Fruit fly (Drosophila melanogaster): Measurements from ENCODE around the gene RecQ4.

RecQ4 gene

dm6 chr3L:8137448-8137906 is 38.3 kb downstream of the RecQ4 start, which contains the start of the genes Setx and mus301 (continued):
- TF ChIP-seq CG7786 (GFP tag; optimal IDR thresholded peaks at IDR 0.05), result peak; percentile 83
- TF ChIP-seq D (optimal IDR thresholded peaks at IDR 0.05), result no peak
- TF ChIP-seq D (GFP tag; optimal IDR thresholded peaks at IDR 0.05), result no peak
- TF ChIP-seq CG1024 (GFP tag; IDR thresholded peaks at IDR 0.05), result peak; percentile 24; the same call in 1 of the 2 replicates
- peak; percentile 67 for TF ChIP-seq CG11247 (GFP tag; IDR thresholded peaks at IDR 0.05)
- TF ChIP-seq CG9437 (GFP tag; optimal IDR thresholded peaks at IDR 0.05), result peak; percentile 87
- peak; percentile 88 for TF ChIP-seq HmgZ (tag; optimal IDR thresholded peaks at IDR 0.05)
- peak; percentile 86 for TF ChIP-seq CG12155 (GFP tag; optimal IDR thresholded peaks at IDR 0.05)
- 0 out of 4 replicates have a peak, but pooled peaks have one; percentile 37 for TF ChIP-seq Dll (GFP tag; IDR thresholded peaks at IDR 0.05; ENCODE audit: partially characterized antibody)
- peak; percentile 60 for TF ChIP-seq CG13296 (GFP tag; optimal IDR thresholded peaks at IDR 0.05)
- no peak for TF ChIP-seq Doc3 (GFP tag; IDR thresholded peaks at IDR 0.05; ENCODE audit: partially characterized antibody)
- peak; percentile 87 for TF ChIP-seq CG11456 (GFP tag; IDR thresholded peaks at IDR 0.05)
- peak; percentile 86 for TF ChIP-seq CG15514 (GFP tag; optimal IDR thresholded peaks at IDR 0.05)
- TF ChIP-seq dan (GFP tag; IDR thresholded peaks at IDR 0.05), result no peak; the same call in 1 of the 2 replicates
- peak; percentile 91 for TF ChIP-seq Max (GFP tag; optimal IDR thresholded peaks at IDR 0.05)
- TF ChIP-seq CG10654 (GFP tag; optimal IDR thresholded peaks at IDR 0.05), result peak; percentile 80
- no peak for TF ChIP-seq CG17612 (GFP tag; IDR thresholded peaks at IDR 0.05)
- TF ChIP-seq Dip2 (GFP tag; IDR thresholded peaks at IDR 0.05), result no peak
- no peak for TF ChIP-seq CG18599 (GFP tag; optimal IDR thresholded peaks at IDR 0.05)
- TF ChIP-seq CG14710 (tag; optimal IDR thresholded peaks at IDR 0.05), result peak; percentile 91
- peak; percentile 77 for TF ChIP-seq Meics (GFP tag; optimal IDR thresholded peaks at IDR 0.05)
- peak; percentile 58 for TF ChIP-seq repo (GFP tag; optimal IDR thresholded peaks at IDR 0.05)
- peak; percentile 43; the same call in 1 of the 3 replicates for TF ChIP-seq Mrtf (GFP tag; IDR thresholded peaks at IDR 0.05)
- TF ChIP-seq CG10959 (GFP tag; IDR thresholded peaks at IDR 0.05), result peak; percentile 48; the same call in 1 of the 2 replicates
- TF ChIP-seq cato (GFP tag; optimal IDR thresholded peaks at IDR 0.05; ENCODE audit: borderline replicate concordance), result peak; percentile 75
- TF ChIP-seq zen (tag; optimal IDR thresholded peaks at IDR 0.05), result peak; percentile 88
- no peak for TF ChIP-seq CG5180 (GFP tag; optimal IDR thresholded peaks at IDR 0.05)
- TF ChIP-seq cwo (GFP tag; optimal IDR thresholded peaks at IDR 0.05), result peak; percentile 46
- peak; percentile 72 for TF ChIP-seq dysf (GFP tag; IDR thresholded peaks at IDR 0.05)
- TF ChIP-seq oc (tag; optimal IDR thresholded peaks at IDR 0.05), result no peak
- no peak for TF ChIP-seq h (optimal IDR thresholded peaks at IDR 0.05)
- peak; percentile 77 for TF ChIP-seq az2 (GFP tag; optimal IDR thresholded peaks at IDR 0.05)
- peak; percentile 78 for TF ChIP-seq sisA (GFP tag; IDR thresholded peaks at IDR 0.05)
- TF ChIP-seq z (GFP tag; IDR thresholded peaks at IDR 0.05), result no peak
- peak; percentile 52 for TF ChIP-seq Fer2 (tag; optimal IDR thresholded peaks at IDR 0.05)
- TF ChIP-seq Fer3 (tag; optimal IDR thresholded peaks at IDR 0.05), result peak; percentile 70
- TF ChIP-seq CG12104 (GFP tag; optimal IDR thresholded peaks at IDR 0.05), result peak; percentile 66
- no peak for TF ChIP-seq stc (GFP tag; IDR thresholded peaks at IDR 0.05)
- no peak for TF ChIP-seq Ravus (GFP tag; IDR thresholded peaks at IDR 0.05)
- no peak for TF ChIP-seq toy (GFP tag; IDR thresholded peaks at IDR 0.05)
- no peak for TF ChIP-seq twi (tag; optimal IDR thresholded peaks at IDR 0.05)
- TF ChIP-seq CG6654 (GFP tag; optimal IDR thresholded peaks at IDR 0.05), result no peak
- peak; percentile 75 for TF ChIP-seq CG7556 (GFP tag; optimal IDR thresholded peaks at IDR 0.05)
- no peak; the same call in 1 of the 2 replicates for TF ChIP-seq peb (GFP tag; IDR thresholded peaks at IDR 0.05)
- TF ChIP-seq ken (GFP tag; IDR thresholded peaks at IDR 0.05), result peak; percentile 70; the same call in 1 of the 3 replicates
- peak; percentile 94 for TF ChIP-seq CG12659 (GFP tag; optimal IDR thresholded peaks at IDR 0.05)
- TF ChIP-seq CG4424 (GFP tag; optimal IDR thresholded peaks at IDR 0.05), result peak; percentile 85
- TF ChIP-seq gsb (GFP tag; IDR thresholded peaks at IDR 0.05), result peak; percentile 59; the same call in 1 of the 2 replicates
- TF ChIP-seq ATbp (GFP tag; optimal IDR thresholded peaks at IDR 0.05), result peak; percentile 30
- peak; percentile 75 for TF ChIP-seq CG8089 (GFP tag; optimal IDR thresholded peaks at IDR 0.05)
- no peak for TF ChIP-seq CG6765 (GFP tag; optimal IDR thresholded peaks at IDR 0.05)
